Worm (Caenorhabditis elegans) whole organism, mixed stage, embryonic: Measurements from ENCODE around the gene K08H10.6.

Experiments
- M03D4.4 ChIP-seq: sonication (generic microtip); optimal IDR thresholded peaks from 2 replicates; lab custom pipeline; 2017; ENCODE audit warnings: mild to moderate bottlenecking, missing genetic modification characterization, missing compliant biosample characterization
- bed-3 ChIP-seq: fragments of 200-800 bp; sonication (Bioruptor generic); optimal IDR thresholded peaks from 3 replicates; lab custom pipeline; 2018; ENCODE audit warnings: mild to moderate bottlenecking, missing genetic modification characterization, moderate library complexity, missing compliant biosample characterization
- blmp-1 ChIP-seq: fragments of 150-350 bp; optimal IDR thresholded peaks from 2 replicates; lab custom pipeline; 2014; ENCODE audit warnings: missing biosample characterization, missing genetic modification characterization
- ceh-39 ChIP-seq: fragments of 150-350 bp; optimal IDR thresholded peaks from 2 replicates; lab custom pipeline; 2014; ENCODE audit warnings: missing biosample characterization, missing genetic modification characterization
- ceh-43 ChIP-seq: fragments of 200-800 bp; sonication (Bioruptor generic); optimal IDR thresholded peaks from 2 replicates; lab custom pipeline; 2018; ENCODE audit warnings: mild to moderate bottlenecking, missing genetic modification characterization, moderate library complexity, missing compliant biosample characterization
- ceh-83 ChIP-seq: fragments of 200-800 bp; sonication (Bioruptor generic); optimal IDR thresholded peaks from 2 replicates; lab custom pipeline; 2018; ENCODE audit warnings: mild to moderate bottlenecking, missing genetic modification characterization, missing compliant biosample characterization
- ces-1 ChIP-seq: fragments of 150-350 bp; optimal IDR thresholded peaks from 2 replicates; lab custom pipeline; 2014; ENCODE audit warnings: missing biosample characterization, missing genetic modification reagents, missing genetic modification characterization
- cnd-1 ChIP-seq: fragments of 200-800 bp; sonication (Bioruptor generic); optimal IDR thresholded peaks from 2 replicates; lab custom pipeline; 2018; ENCODE audit warnings: mild to moderate bottlenecking, missing genetic modification characterization, missing compliant biosample characterization
- drap-1 ChIP-seq: fragments of 200-800 bp; sonication (Bioruptor generic); optimal IDR thresholded peaks from 3 replicates; lab custom pipeline; 2018; ENCODE audit warnings: mild to moderate bottlenecking, missing genetic modification characterization, missing compliant biosample characterization
- elt-1 ChIP-seq: sonication (generic microtip); optimal IDR thresholded peaks from 2 replicates; lab custom pipeline; 2017; ENCODE audit warnings: missing genetic modification characterization, mild to moderate bottlenecking, missing compliant biosample characterization, antibody characterized with exemption, moderate library complexity, borderline replicate concordance; ENCODE audit not compliant: insufficient read depth
- elt-3 ChIP-seq: fragments of 150-350 bp; optimal IDR thresholded peaks from 2 replicates; lab custom pipeline; 2014; ENCODE audit warnings: missing biosample characterization, missing genetic modification characterization
- flh-1 ChIP-seq: fragments of 200-800 bp; sonication (Bioruptor generic); optimal IDR thresholded peaks from 2 replicates; lab custom pipeline; 2018; ENCODE audit warnings: mild to moderate bottlenecking, missing genetic modification characterization, moderate library complexity, missing compliant biosample characterization
- ham-2 ChIP-seq: fragments of 200-800 bp; sonication (Bioruptor generic); optimal IDR thresholded peaks from 2 replicates; lab custom pipeline; 2018; ENCODE audit warnings: mild to moderate bottlenecking, missing genetic modification characterization, missing compliant biosample characterization
- hlh-1 ChIP-seq: fragments of 150-350 bp; optimal IDR thresholded peaks from 2 replicates; lab custom pipeline; 2014; ENCODE audit warnings: missing biosample characterization, missing genetic modification reagents, missing genetic modification characterization
- lin-13 ChIP-seq: fragments of 150-350 bp; optimal IDR thresholded peaks from 2 replicates; lab custom pipeline; 2014; ENCODE audit warnings: missing biosample characterization, missing genetic modification characterization
- lin-32 ChIP-seq: fragments of 200-800 bp; sonication (Bioruptor generic); optimal IDR thresholded peaks from 2 replicates; lab custom pipeline; 2018; ENCODE audit warnings: mild to moderate bottlenecking, missing genetic modification characterization, missing compliant biosample characterization
- lsy-2 ChIP-seq: fragments of 150-350 bp; optimal IDR thresholded peaks from 2 replicates; lab custom pipeline; 2014; ENCODE audit warnings: missing biosample characterization, missing genetic modification characterization
- mep-1 ChIP-seq: fragments of 150-350 bp; optimal IDR thresholded peaks from 2 replicates; lab custom pipeline; 2017; ENCODE audit warnings: missing biosample characterization, missing genetic modification reagents, missing genetic modification characterization, inconsistent platforms
- mls-2 ChIP-seq: sonication (generic microtip); optimal IDR thresholded peaks from 2 replicates; lab custom pipeline; 2016; ENCODE audit warnings: mild to moderate bottlenecking, missing genetic modification characterization, moderate library complexity, missing compliant biosample characterization
- nhr-12 ChIP-seq: fragments of 150-350 bp; optimal IDR thresholded peaks from 2 replicates; lab custom pipeline; 2014; ENCODE audit warnings: missing biosample characterization, missing genetic modification characterization
- nhr-2 ChIP-seq: fragments of 150-350 bp; optimal IDR thresholded peaks from 2 replicates; lab custom pipeline; 2014; ENCODE audit warnings: missing biosample characterization, missing genetic modification characterization
- nhr-76 ChIP-seq: sonication (generic microtip); optimal IDR thresholded peaks from 2 replicates; lab custom pipeline; 2017; ENCODE audit warnings: missing biosample characterization, missing genetic modification characterization
- pha-4 ChIP-seq: fragments of 150-350 bp; optimal IDR thresholded peaks from 2 replicates; lab custom pipeline; 2018; ENCODE audit warnings: missing biosample characterization, missing genetic modification reagents, missing genetic modification characterization
- sem-2 ChIP-seq: fragments of 200-800 bp; sonication (Bioruptor generic); optimal IDR thresholded peaks from 2 replicates; lab custom pipeline; 2018; ENCODE audit warnings: mild to moderate bottlenecking, missing genetic modification characterization, missing compliant biosample characterization
- snpc-4 ChIP-seq: fragments of 150-350 bp; optimal IDR thresholded peaks from 2 replicates; lab custom pipeline; 2014; ENCODE audit warnings: missing biosample characterization, missing genetic modification characterization
- tbx-8 ChIP-seq: fragments of 200-800 bp; sonication (Bioruptor generic); optimal IDR thresholded peaks from 2 replicates; lab custom pipeline; 2018; ENCODE audit warnings: mild to moderate bottlenecking, missing genetic modification characterization, moderate library complexity, missing compliant biosample characterization
- unc-120 ChIP-seq: sonication (generic microtip); optimal IDR thresholded peaks from 2 replicates; lab custom pipeline; 2017; ENCODE audit warnings: missing genetic modification characterization, missing compliant biosample characterization; ENCODE audit not compliant: poor library complexity, severe bottlenecking
- unc-62 ChIP-seq: fragments of 150-350 bp; optimal IDR thresholded peaks from 2 replicates; lab custom pipeline; 2014; ENCODE audit warnings: missing biosample characterization, missing genetic modification reagents, missing genetic modification characterization
- zip-8 ChIP-seq: fragments of 150-350 bp; optimal IDR thresholded peaks from 2 replicates; lab custom pipeline; 2014; ENCODE audit warnings: missing biosample characterization, missing genetic modification characterization
- ztf-11 ChIP-seq: fragments of 150-350 bp; optimal IDR thresholded peaks from 2 replicates; lab custom pipeline; 2014; ENCODE audit warnings: missing biosample characterization, missing genetic modification characterization

Gene K08H10.6

ce11 chrV:9985227-9985864 is 10.3 kb downstream of the K08H10.6 start:
- TF ChIP-seq mls-2 (tag; lab: Kevin White, UChicago) = no peak
- peak; percentile 87 for TF ChIP-seq elt-1 (tag; lab: Kevin White, UChicago)
- TF ChIP-seq, all 35 proteins: peak for 1

DNA sequence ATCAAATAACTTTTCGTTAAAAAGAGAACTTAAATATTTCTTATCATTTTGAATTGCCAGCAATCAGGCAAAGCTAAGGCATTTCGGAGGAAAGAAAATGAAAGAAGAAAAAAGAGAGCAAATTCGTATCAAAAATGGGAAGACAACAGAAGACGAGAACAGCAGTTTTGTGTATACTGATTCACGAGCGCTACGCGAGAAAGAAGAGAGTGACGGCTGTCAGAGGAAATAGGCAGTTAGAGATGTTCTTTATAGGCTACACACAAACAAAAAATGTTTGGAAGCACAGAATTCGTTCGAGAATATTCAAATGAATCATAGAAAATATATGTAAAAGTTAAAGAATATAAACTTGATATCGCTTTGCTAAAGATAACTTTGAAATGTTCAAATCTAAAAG is 10.9 kb downstream of the K08H10.6 start:
- TF ChIP-seq hlh-1 (tag; lab: Kevin White, UChicago) = no peak
- TF ChIP-seq unc-120 (tag; lab: Kevin White, UChicago) = no peak
- no peak for TF ChIP-seq blmp-1 (tag; lab: Kevin White, UChicago)
- TF ChIP-seq M03D4.4 (tag; lab: Kevin White, UChicago) = no peak
- TF ChIP-seq ztf-11 (tag; lab: Kevin White, UChicago) = no peak
- no peak for TF ChIP-seq unc-62
- TF ChIP-seq zip-8 = no peak
- TF ChIP-seq nhr-12 (tag; lab: Kevin White, UChicago) = no peak
- TF ChIP-seq cnd-1 (tag; lab: Kevin White, UChicago) = no peak

DNA sequence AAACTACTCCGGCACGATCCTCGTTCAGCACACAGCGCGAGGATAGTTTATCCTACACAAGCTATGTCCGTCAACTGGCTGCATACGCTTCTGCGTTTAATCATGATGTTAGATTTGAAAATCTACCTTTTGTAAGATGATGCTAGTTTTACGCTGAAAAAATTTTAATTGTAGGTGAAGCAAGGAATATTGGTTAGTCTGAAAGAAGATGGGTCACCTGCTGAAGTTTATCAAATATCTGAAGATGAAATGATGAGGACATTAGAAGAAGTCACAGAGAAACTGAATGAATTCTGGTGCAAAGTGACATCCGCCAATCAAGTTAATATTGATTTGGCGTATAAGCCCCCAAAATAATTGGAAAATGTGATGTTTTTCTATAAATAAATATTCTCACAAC is 12.2 kb downstream of the K08H10.6 start:
- TF ChIP-seq mls-2 (tag; lab: Kevin White, UChicago) = no peak
- no peak for TF ChIP-seq ham-2 (GFP tag; lab: Kevin White, UChicago)
- no peak for TF ChIP-seq sem-2 (GFP tag; lab: Kevin White, UChicago)
- TF ChIP-seq blmp-1 (tag; lab: Kevin White, UChicago) = no peak
- TF ChIP-seq tbx-8 (GFP tag; lab: Kevin White, UChicago) = no peak
- TF ChIP-seq drap-1 = no peak
- no peak for TF ChIP-seq lin-13 (tag; lab: Kevin White, UChicago)
- no peak for TF ChIP-seq elt-1 (tag; lab: Kevin White, UChicago)
- TF ChIP-seq M03D4.4 (tag; lab: Kevin White, UChicago) = no peak
- no peak for TF ChIP-seq nhr-2 (tag; lab: Kevin White, UChicago)
- TF ChIP-seq ceh-39 = no peak
- no peak for TF ChIP-seq elt-3 (tag; lab: Kevin White, UChicago)
- no peak for TF ChIP-seq ceh-83
- TF ChIP-seq lsy-2 (tag; lab: Kevin White, UChicago) = no peak
- TF ChIP-seq flh-1 (GFP tag; lab: Kevin White, UChicago) = no peak
- TF ChIP-seq zip-8 = no peak

- no peak for TF ChIP-seq ztf-11 (tag; lab: Kevin White, UChicago)
- TF ChIP-seq ces-1 (GFP tag; lab: Kevin White, UChicago) = no peak
- TF ChIP-seq nhr-2 (tag; lab: Kevin White, UChicago) = no peak
- no peak for TF ChIP-seq cnd-1 (tag; lab: Kevin White, UChicago)
- TF ChIP-seq unc-120 (tag; lab: Kevin White, UChicago) = no peak
- TF ChIP-seq nhr-76 (tag; lab: Kevin White, UChicago) = no peak
- no peak for TF ChIP-seq mep-1 (tag; lab: Kevin White, UChicago)
- TF ChIP-seq elt-1 (tag; lab: Kevin White, UChicago) = no peak
- no peak for TF ChIP-seq pha-4 (tag; lab: Kevin White, UChicago)
- no peak for TF ChIP-seq drap-1
- TF ChIP-seq bed-3 = no peak
- TF ChIP-seq snpc-4 (tag; lab: Kevin White, UChicago) = no peak
- no peak for TF ChIP-seq ceh-43 (GFP tag; lab: Kevin White, UChicago)
- no peak for TF ChIP-seq ceh-83
- TF ChIP-seq tbx-8 (GFP tag; lab: Kevin White, UChicago) = no peak
- no peak for TF ChIP-seq blmp-1 (tag; lab: Kevin White, UChicago)
- no peak for TF ChIP-seq hlh-1 (tag; lab: Kevin White, UChicago)
- no peak for TF ChIP-seq lin-32 (GFP tag; lab: Kevin White, UChicago)
- no peak for TF ChIP-seq nhr-12 (tag; lab: Kevin White, UChicago)
- TF ChIP-seq, all 35 proteins: peak for 0
Measured at ce11 chrV:9982568-9982967, 13.1 kb downstream of the K08H10.6 start, which contains the start of gene C27H6.9. Gene C27H6.9 (plus strand): TSS chrV:9982868.
